Comparison of ENCODE assay signal across 2 worm cellular contexts in genomic region chrIV:4016723-4017122, ce11.
TF ChIP-seq lines count a peak whose summit lies in the region.

No protein-coding gene starts in this region.

TF ChIP-seq in whole organism, L4 larva, 104 proteins besides CTCF, POLR2A, EP300 and RAD21:
- TF ChIP-seq skn-1 (tag; optimal IDR thresholded peaks at IDR 0.05; lab: Kevin White, UChicago) (no peak), vab-7 (GFP tag; IDR thresholded peaks at IDR 0.05; lab: Robert Waterston, UW) (no peak), dmd-9 (GFP tag; IDR thresholded peaks at IDR 0.05; lab: Robert Waterston, UW) (0 out of 2 replicates have a peak, but pooled peaks have one; percentile 53), snpc-1.2 (GFP tag; IDR thresholded peaks at IDR 0.05; lab: Robert Waterston, UW) (peak; percentile 6; the same call in 1 of the 2 replicates), set-16 (GFP tag; IDR thresholded peaks at IDR 0.05; lab: Robert Waterston, UW) (peak; percentile 84)

TF ChIP-seq in whole organism, young adult, 124 proteins besides CTCF, POLR2A, EP300 and RAD21:
- 0 out of 2 replicates have a peak, but pooled peaks have one; percentile 38 for TF ChIP-seq nfyb-1 (GFP tag; IDR thresholded peaks at IDR 0.05; lab: Robert Waterston, UW)
- TF ChIP-seq zfh-2 (GFP tag; conservative IDR thresholded peaks at IDR 0.05; lab: Robert Waterston, UW): peak; percentile 73
- no peak for TF ChIP-seq snpc-1.1 (tag; optimal IDR thresholded peaks at IDR 0.05; lab: Kevin White, UChicago; ENCODE audit: insufficient read depth)
- TF ChIP-seq egrh-3 (GFP tag; IDR thresholded peaks at IDR 0.05; lab: Robert Waterston, UW): peak; percentile 43; the same call in 1 of the 2 replicates
